Worm (Caenorhabditis elegans) whole organism, early embryonic: ENCODE measurements around the gene srsx-38.
"Not testable (repeated sequence)": the region's sequence is repeated elsewhere in the genome, so short reads cannot be mapped to it uniquely, and the experiment has no call there.

Experiments
- B0310.2 ChIP-seq: sonication (generic microtip); optimal IDR thresholded peaks from 2 replicates; lab custom pipeline; 2016; ENCODE audit warnings: mild to moderate bottlenecking, missing genetic modification characterization, missing compliant biosample characterization
- F13C5.2 ChIP-seq: sonication (generic microtip); optimal IDR thresholded peaks from 2 replicates; lab custom pipeline; 2017; ENCODE audit warnings: mild to moderate bottlenecking, missing genetic modification characterization, inconsistent platforms, missing compliant biosample characterization
- aly-1 ChIP-seq: sonication (generic microtip); optimal IDR thresholded peaks from 2 replicates; lab custom pipeline; 2016; ENCODE audit warnings: missing genetic modification characterization, missing compliant biosample characterization
- ama-1 ChIP-seq: fragments of 150-350 bp; optimal IDR thresholded peaks from 2 replicates; lab custom pipeline; 2014
- ceh-13 ChIP-seq: fragments of 200-800 bp; sonication (Bioruptor generic); optimal IDR thresholded peaks from 2 replicates; lab custom pipeline; 2018; ENCODE audit warnings: mild to moderate bottlenecking, missing genetic modification characterization, missing compliant biosample characterization
- ceh-36 ChIP-seq: sonication (generic microtip); optimal IDR thresholded peaks from 2 replicates; lab custom pipeline; 2016; ENCODE audit warnings: missing genetic modification characterization, inconsistent platforms, missing compliant biosample characterization
- ets-7 ChIP-seq: sonication (generic microtip); optimal IDR thresholded peaks from 2 replicates; lab custom pipeline; 2016; ENCODE audit warnings: missing genotype, missing genetic modification characterization, missing compliant biosample characterization
- flt-1 ChIP-seq: fragments of 200-800 bp; sonication (Bioruptor generic); IDR thresholded peaks from 2 replicates; pipeline ENCODE4 v1.3.6; 2022; ENCODE audit warnings: missing genetic modification characterization, missing compliant biosample characterization
- hmbx-1 ChIP-seq: sonication (generic microtip); optimal IDR thresholded peaks from 2 replicates; lab custom pipeline; 2016; ENCODE audit warnings: mild to moderate bottlenecking, missing genetic modification characterization, missing compliant biosample characterization
- hmg-4 ChIP-seq: fragments of 200-800 bp; sonication (Bioruptor generic); optimal IDR thresholded peaks from 2 replicates; lab custom pipeline; 2018; ENCODE audit warnings: mild to moderate bottlenecking, missing genetic modification characterization, missing compliant biosample characterization
- hnd-1 ChIP-seq: sonication (generic microtip); optimal IDR thresholded peaks from 2 replicates; lab custom pipeline; 2016; ENCODE audit warnings: missing genetic modification characterization, missing compliant biosample characterization
- pes-1 ChIP-seq: fragments of 200-800 bp; sonication (Bioruptor generic); IDR thresholded peaks from 2 replicates; pipeline ENCODE4 v1.3.6; 2022; ENCODE audit warnings: missing genetic modification reagents, missing genetic modification characterization, missing compliant biosample characterization
- scrt-1 ChIP-seq: fragments of 200-800 bp; sonication (Bioruptor generic); IDR thresholded peaks from 2 replicates; pipeline ENCODE4 v1.3.6; 2022; ENCODE audit warnings: missing genetic modification characterization, missing compliant biosample characterization
- sea-1 ChIP-seq: fragments of 200-800 bp; sonication (Bioruptor generic); conservative IDR thresholded peaks from 2 replicates; pipeline ENCODE4 v1.3.6; 2022; ENCODE audit warnings: missing genetic modification characterization, missing compliant biosample characterization
- tbx-11 ChIP-seq: fragments of 200-800 bp; sonication (Bioruptor generic); IDR thresholded peaks from 2 replicates; pipeline ENCODE4 v1.3.6; 2022; ENCODE audit warnings: missing genetic modification characterization, missing compliant biosample characterization
- tbx-37 ChIP-seq: fragments of 200-800 bp; sonication (Bioruptor generic); conservative IDR thresholded peaks from 2 replicates; pipeline ENCODE4 v1.3.6; 2022; ENCODE audit warnings: missing genetic modification reagents, missing genetic modification characterization, missing compliant biosample characterization
- tra-4 ChIP-seq: sonication (generic microtip); optimal IDR thresholded peaks from 2 replicates; lab custom pipeline; 2017; ENCODE audit warnings: missing genetic modification characterization, missing compliant biosample characterization

Gene srsx-38

DNA sequence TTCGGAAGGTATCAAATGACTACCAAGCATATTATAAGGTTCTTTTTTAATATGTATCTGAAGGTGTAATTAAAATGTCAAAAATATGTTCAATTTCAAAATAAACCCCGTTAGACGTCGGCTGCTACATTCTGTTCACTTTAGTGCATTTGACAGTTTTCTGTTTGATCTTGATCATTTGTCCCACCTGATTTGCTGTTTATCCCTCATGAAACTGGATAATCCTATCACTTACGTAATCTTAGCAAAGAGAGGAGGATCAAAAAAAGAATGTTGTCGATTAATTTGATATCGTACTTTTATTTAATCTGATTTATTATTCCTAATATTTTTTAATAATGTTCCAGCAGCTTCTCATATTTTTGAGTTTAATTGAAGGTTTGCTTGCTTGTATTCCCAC is 3.1 kb upstream of the srsx-38 start, which contains the start of gene F54B8.1:
Gene F54B8.1 (plus strand): TSS at position 301 of the 400 bp plus-strand sequence.
- no peak for TF ChIP-seq sea-1 (GFP tag; lab: Robert Waterston, UW)

DNA sequence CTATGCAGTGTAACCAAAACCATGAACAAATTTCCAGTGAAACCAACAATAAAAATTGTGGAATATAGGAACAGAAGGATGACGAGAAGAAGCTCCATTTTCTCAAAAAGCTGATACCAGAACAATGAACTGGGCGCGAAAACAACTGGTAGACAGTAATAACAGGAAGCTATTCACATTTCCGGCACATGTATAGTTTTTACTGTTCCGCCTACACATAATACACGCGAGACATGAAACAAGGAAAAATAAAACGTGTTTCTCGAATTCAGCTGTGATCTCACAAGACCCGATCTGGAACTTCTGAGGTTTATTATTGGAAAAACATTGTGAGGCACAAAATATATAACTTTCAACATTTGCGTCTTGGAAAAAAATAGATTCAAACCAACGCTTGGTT is 2.2 kb upstream of the srsx-38 start, which contains the start of gene srsx-36:
Gene srsx-36 (minus strand): TSS at position 101 of the 400 bp plus-strand sequence.
- no peak for TF ChIP-seq tra-4 (tag; lab: Kevin White, UChicago)
- no peak for TF ChIP-seq scrt-1 (GFP tag; lab: Robert Waterston, UW)
- no peak for TF ChIP-seq ceh-36 (tag; lab: Kevin White, UChicago)

DNA sequence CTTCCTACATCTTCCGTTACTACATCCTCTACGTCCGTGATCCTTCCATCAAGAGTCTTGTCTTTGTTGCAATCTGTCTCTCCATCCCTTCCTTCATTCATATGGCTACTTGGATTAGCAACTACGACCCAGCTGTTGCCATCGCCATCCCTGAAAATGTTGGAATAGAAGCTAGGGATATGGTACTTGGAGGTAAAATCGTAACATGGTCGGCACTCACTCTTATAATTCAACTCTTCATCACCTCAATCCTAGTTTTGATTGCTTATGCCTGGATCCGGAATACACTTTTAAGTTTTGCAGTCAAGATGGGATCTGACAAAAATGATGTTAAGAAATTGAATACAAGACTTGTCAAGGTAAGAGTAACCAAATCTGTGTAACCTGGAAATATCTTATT is 3.6 kb downstream of the srsx-38 start, which contains the start of gene T26E4.18:
Gene T26E4.18 (minus strand): TSS at position 101 of the 400 bp plus-strand sequence.
- not testable (repeated sequence) for TF ChIP-seq hnd-1 (tag; lab: Kevin White, UChicago); scrt-1 (GFP tag; lab: Robert Waterston, UW); ama-1 (lab: Kevin White, UChicago)

DNA sequence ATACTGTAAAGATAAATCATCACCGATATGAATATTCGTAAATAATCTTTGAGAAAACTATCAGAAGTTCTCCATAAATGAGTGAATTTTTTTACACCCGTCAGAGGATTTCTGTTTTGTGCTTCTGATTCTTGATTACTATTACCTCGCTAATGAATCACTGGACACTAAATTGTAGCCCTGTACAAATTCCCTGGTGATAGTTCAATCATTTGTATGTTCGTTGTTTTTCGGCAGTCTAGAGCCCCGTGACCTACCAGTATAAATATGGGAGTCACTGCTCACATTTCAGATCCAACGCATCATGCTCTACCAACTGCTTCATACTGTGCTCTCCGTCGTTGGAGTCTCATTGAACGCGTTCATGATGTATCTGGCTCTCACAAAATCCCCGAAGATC is 4.2 kb downstream of the srsx-38 start, which contains the start of gene srd-27:
Gene srd-27 (plus strand): TSS at position 301 of the 400 bp plus-strand sequence.
- not testable (repeated sequence) for TF ChIP-seq tra-4, F13C5.2, hmbx-1 (tag; lab: Kevin White, UChicago)

DNA sequence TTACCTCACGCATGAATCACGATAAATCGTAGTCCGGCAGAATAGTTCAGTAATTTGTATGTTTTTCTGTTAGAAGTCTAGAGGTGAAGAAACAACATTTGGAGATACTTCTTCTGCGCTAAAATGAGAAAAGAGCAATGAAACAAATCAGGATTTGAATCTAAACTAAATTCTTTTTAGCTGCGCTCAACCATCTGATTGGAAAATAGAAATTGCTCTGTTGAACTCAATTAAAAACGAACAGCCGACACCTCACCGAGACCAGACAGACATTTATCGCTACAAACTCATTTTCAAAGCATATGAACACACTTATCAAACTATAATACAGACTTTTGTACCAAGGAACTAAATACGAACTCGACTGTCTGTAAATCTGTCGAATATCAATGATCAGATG is 4.7 kb downstream of the srsx-38 start, which contains the start of gene T26E4.9:
Gene T26E4.9 (minus strand): TSS at position 101 of the 400 bp plus-strand sequence.
- TF ChIP-seq tbx-11 (GFP tag; lab: Robert Waterston, UW); ama-1 (lab: Kevin White, UChicago); tbx-37 (GFP tag; lab: Robert Waterston, UW): not testable (repeated sequence)

- TF ChIP-seq pes-1 (no peak), flt-1 (GFP tag; lab: Robert Waterston, UW) (no peak), ceh-13 (GFP tag; lab: Kevin White, UChicago) (no peak), hmbx-1 (tag; lab: Kevin White, UChicago) (no peak), hmg-4 (no peak), sea-1 (GFP tag; lab: Robert Waterston, UW) (no peak), tbx-11 (GFP tag; lab: Robert Waterston, UW) (no peak), F13C5.2 (tag; lab: Kevin White, UChicago) (no peak), scrt-1 (GFP tag; lab: Robert Waterston, UW) (no peak), ceh-36 (tag; lab: Kevin White, UChicago) (no peak), tra-4 (tag; lab: Kevin White, UChicago) (no peak), ama-1 (lab: Kevin White, UChicago) (no peak), aly-1 (tag; lab: Kevin White, UChicago) (no peak), hnd-1 (tag; lab: Kevin White, UChicago) (no peak), tbx-37 (GFP tag; lab: Robert Waterston, UW) (no peak), B0310.2 (tag; lab: Kevin White, UChicago) (no peak), ets-7 (no peak)
These were observed 9.2 kb downstream of the srsx-38 start, which contains the start of gene T26E4.10 for ce11 chrV:15798108-15798507. Gene T26E4.10, minus strand, starts transcription at chrV:15798208.

DNA sequence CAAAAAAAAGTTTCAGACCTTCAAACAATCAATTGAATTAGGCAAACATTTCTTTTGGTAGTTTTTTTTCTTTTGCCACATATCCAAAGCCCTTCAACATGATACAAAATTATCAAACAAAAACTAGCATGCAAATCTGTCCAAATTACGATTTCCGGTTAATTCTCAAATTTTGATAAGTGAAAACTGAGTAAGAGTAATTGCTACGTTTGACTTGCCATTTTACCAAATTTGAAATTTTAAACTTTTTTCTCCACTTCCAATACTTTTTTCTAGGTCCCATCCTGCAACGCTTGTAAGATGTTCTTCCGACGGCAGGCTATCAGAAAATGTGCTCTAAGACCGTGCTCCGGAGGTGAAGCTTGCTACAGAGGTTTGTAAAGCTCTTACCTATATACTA is 11.2 kb downstream of the srsx-38 start, which contains the start of gene nhr-223:
Gene nhr-223 (plus strand): TSS at position 301 of the 400 bp plus-strand sequence.
- no peak for TF ChIP-seq B0310.2 (tag; lab: Kevin White, UChicago)
- TF ChIP-seq tra-4 (tag; lab: Kevin White, UChicago), result no peak
- no peak for TF ChIP-seq sea-1 (GFP tag; lab: Robert Waterston, UW)
- TF ChIP-seq ceh-36 (tag; lab: Kevin White, UChicago), result no peak
- TF ChIP-seq pes-1, result no peak
- no peak for TF ChIP-seq flt-1 (GFP tag; lab: Robert Waterston, UW)
- no peak for TF ChIP-seq hnd-1 (tag; lab: Kevin White, UChicago)
- no peak for TF ChIP-seq hmg-4
- no peak for TF ChIP-seq tbx-37 (GFP tag; lab: Robert Waterston, UW)
- TF ChIP-seq F13C5.2 (tag; lab: Kevin White, UChicago), result no peak
- no peak for TF ChIP-seq ama-1 (lab: Kevin White, UChicago)
- TF ChIP-seq hmbx-1 (tag; lab: Kevin White, UChicago), result no peak

ce11 chrV:15793270-15793669 is 14.1 kb downstream of the srsx-38 start, which contains the start of gene T26E4.7:
Gene T26E4.7, plus strand, starts transcription at chrV:15793570.
- no peak for TF ChIP-seq tbx-37 (GFP tag; lab: Robert Waterston, UW)

ce11 chrV:15792409-15792808 is 14.9 kb downstream of the srsx-38 start, which contains the start of gene T26E4.4:
Gene T26E4.4, minus strand, starts transcription at chrV:15792509.
- no peak for TF ChIP-seq aly-1 (tag; lab: Kevin White, UChicago)
